Worm (Caenorhabditis elegans) whole organism, mixed stage, embryonic: ENCODE measurements around the gene F28H6.8.

Experiments used
- M03D4.4 ChIP-seq: sonication (generic microtip); optimal IDR thresholded peaks from 2 replicates; lab custom pipeline; 2017; ENCODE audit warnings: mild to moderate bottlenecking, missing genetic modification characterization, missing compliant biosample characterization
- blmp-1 ChIP-seq: fragments of 150-350 bp; optimal IDR thresholded peaks from 2 replicates; lab custom pipeline; 2014; ENCODE audit warnings: missing biosample characterization, missing genetic modification characterization
- ceh-39 ChIP-seq: fragments of 150-350 bp; optimal IDR thresholded peaks from 2 replicates; lab custom pipeline; 2014; ENCODE audit warnings: missing biosample characterization, missing genetic modification characterization
- ceh-43 ChIP-seq: fragments of 200-800 bp; sonication (Bioruptor generic); optimal IDR thresholded peaks from 2 replicates; lab custom pipeline; 2018; ENCODE audit warnings: mild to moderate bottlenecking, missing genetic modification characterization, moderate library complexity, missing compliant biosample characterization
- ces-1 ChIP-seq: fragments of 150-350 bp; optimal IDR thresholded peaks from 2 replicates; lab custom pipeline; 2014; ENCODE audit warnings: missing biosample characterization, missing genetic modification reagents, missing genetic modification characterization
- cnd-1 ChIP-seq: fragments of 200-800 bp; sonication (Bioruptor generic); optimal IDR thresholded peaks from 2 replicates; lab custom pipeline; 2018; ENCODE audit warnings: mild to moderate bottlenecking, missing genetic modification characterization, missing compliant biosample characterization
- drap-1 ChIP-seq: fragments of 200-800 bp; sonication (Bioruptor generic); optimal IDR thresholded peaks from 3 replicates; lab custom pipeline; 2018; ENCODE audit warnings: mild to moderate bottlenecking, missing genetic modification characterization, missing compliant biosample characterization
- elt-1 ChIP-seq: sonication (generic microtip); optimal IDR thresholded peaks from 2 replicates; lab custom pipeline; 2017; ENCODE audit warnings: missing genetic modification characterization, mild to moderate bottlenecking, missing compliant biosample characterization, antibody characterized with exemption, moderate library complexity, borderline replicate concordance; ENCODE audit not compliant: insufficient read depth
- flh-1 ChIP-seq: fragments of 200-800 bp; sonication (Bioruptor generic); optimal IDR thresholded peaks from 2 replicates; lab custom pipeline; 2018; ENCODE audit warnings: mild to moderate bottlenecking, missing genetic modification characterization, moderate library complexity, missing compliant biosample characterization
- ham-2 ChIP-seq: fragments of 200-800 bp; sonication (Bioruptor generic); optimal IDR thresholded peaks from 2 replicates; lab custom pipeline; 2018; ENCODE audit warnings: mild to moderate bottlenecking, missing genetic modification characterization, missing compliant biosample characterization
- lin-13 ChIP-seq: fragments of 150-350 bp; optimal IDR thresholded peaks from 2 replicates; lab custom pipeline; 2014; ENCODE audit warnings: missing biosample characterization, missing genetic modification characterization
- lin-32 ChIP-seq: fragments of 200-800 bp; sonication (Bioruptor generic); optimal IDR thresholded peaks from 2 replicates; lab custom pipeline; 2018; ENCODE audit warnings: mild to moderate bottlenecking, missing genetic modification characterization, missing compliant biosample characterization
- lsy-2 ChIP-seq: fragments of 150-350 bp; optimal IDR thresholded peaks from 2 replicates; lab custom pipeline; 2014; ENCODE audit warnings: missing biosample characterization, missing genetic modification characterization
- mab-5 ChIP-seq: fragments of 150-350 bp; optimal IDR thresholded peaks from 2 replicates; lab custom pipeline; 2014; ENCODE audit warnings: missing biosample characterization, missing genetic modification characterization
- mep-1 ChIP-seq: fragments of 150-350 bp; optimal IDR thresholded peaks from 2 replicates; lab custom pipeline; 2017; ENCODE audit warnings: missing biosample characterization, missing genetic modification reagents, missing genetic modification characterization, inconsistent platforms
- nhr-12 ChIP-seq: fragments of 150-350 bp; optimal IDR thresholded peaks from 2 replicates; lab custom pipeline; 2014; ENCODE audit warnings: missing biosample characterization, missing genetic modification characterization
- nhr-2 ChIP-seq: fragments of 150-350 bp; optimal IDR thresholded peaks from 2 replicates; lab custom pipeline; 2014; ENCODE audit warnings: missing biosample characterization, missing genetic modification characterization
- nhr-237 ChIP-seq: fragments of 150-350 bp; optimal IDR thresholded peaks from 2 replicates; lab custom pipeline; 2014; ENCODE audit warnings: missing biosample characterization, missing genetic modification characterization
- nhr-28 ChIP-seq: fragments of 150-350 bp; optimal IDR thresholded peaks from 2 replicates; lab custom pipeline; 2014; ENCODE audit warnings: missing biosample characterization, missing genetic modification characterization
- nhr-76 ChIP-seq: sonication (generic microtip); optimal IDR thresholded peaks from 2 replicates; lab custom pipeline; 2017; ENCODE audit warnings: missing biosample characterization, missing genetic modification characterization
- pha-4 ChIP-seq: fragments of 150-350 bp; optimal IDR thresholded peaks from 2 replicates; lab custom pipeline; 2018; ENCODE audit warnings: missing biosample characterization, missing genetic modification reagents, missing genetic modification characterization
- sem-2 ChIP-seq: fragments of 200-800 bp; sonication (Bioruptor generic); optimal IDR thresholded peaks from 2 replicates; lab custom pipeline; 2018; ENCODE audit warnings: mild to moderate bottlenecking, missing genetic modification characterization, missing compliant biosample characterization
- snpc-4 ChIP-seq: fragments of 150-350 bp; optimal IDR thresholded peaks from 2 replicates; lab custom pipeline; 2014; ENCODE audit warnings: missing biosample characterization, missing genetic modification characterization
- sptf-1 ChIP-seq: sonication (generic microtip); optimal IDR thresholded peaks from 2 replicates; lab custom pipeline; 2017; ENCODE audit warnings: mild to moderate bottlenecking, missing genetic modification characterization, moderate library complexity, missing compliant biosample characterization
- tbx-8 ChIP-seq: fragments of 200-800 bp; sonication (Bioruptor generic); optimal IDR thresholded peaks from 2 replicates; lab custom pipeline; 2018; ENCODE audit warnings: mild to moderate bottlenecking, missing genetic modification characterization, moderate library complexity, missing compliant biosample characterization
- unc-120 ChIP-seq: sonication (generic microtip); optimal IDR thresholded peaks from 2 replicates; lab custom pipeline; 2017; ENCODE audit warnings: missing genetic modification characterization, missing compliant biosample characterization; ENCODE audit not compliant: poor library complexity, severe bottlenecking
- unc-39 ChIP-seq: fragments of 150-350 bp; optimal IDR thresholded peaks from 2 replicates; lab custom pipeline; 2014; ENCODE audit warnings: missing biosample characterization, missing genetic modification characterization
- unc-62 ChIP-seq: fragments of 150-350 bp; optimal IDR thresholded peaks from 2 replicates; lab custom pipeline; 2014; ENCODE audit warnings: missing biosample characterization, missing genetic modification reagents, missing genetic modification characterization
- ztf-11 ChIP-seq: fragments of 150-350 bp; optimal IDR thresholded peaks from 2 replicates; lab custom pipeline; 2014; ENCODE audit warnings: missing biosample characterization, missing genetic modification characterization

The F28H6.8 gene

ce11 chrX:14156913-14157312 lies 22.8 kb upstream of the F28H6.8 start, which contains the start of gene ceh-90:
Gene ceh-90, minus strand, starts transcription at chrX:14157013.
- TF ChIP-seq lsy-2 (tag; lab: Kevin White, UChicago): no peak
- TF ChIP-seq pha-4 (tag; lab: Kevin White, UChicago): no peak
- no peak for TF ChIP-seq nhr-237
- TF ChIP-seq snpc-4 (tag; lab: Kevin White, UChicago): no peak
- no peak for TF ChIP-seq nhr-76 (tag; lab: Kevin White, UChicago)
- no peak for TF ChIP-seq M03D4.4 (tag; lab: Kevin White, UChicago)
- TF ChIP-seq lin-13: no peak
- no peak for TF ChIP-seq unc-62 (GFP tag; lab: Kevin White, UChicago)
- no peak for TF ChIP-seq unc-120 (tag; lab: Kevin White, UChicago)
- no peak for TF ChIP-seq unc-39 (tag; lab: Kevin White, UChicago)
- TF ChIP-seq flh-1 (GFP tag; lab: Kevin White, UChicago): no peak
- no peak for TF ChIP-seq sptf-1 (tag; lab: Kevin White, UChicago)
- TF ChIP-seq ceh-43 (GFP tag; lab: Kevin White, UChicago): no peak
- TF ChIP-seq, all 35 proteins: peak for 0

ce11 chrX:14152644-14153043 lies 18.5 kb upstream of the F28H6.8 start:
- no peak for TF ChIP-seq mab-5 (tag; lab: Kevin White, UChicago)
- no peak for TF ChIP-seq sem-2 (GFP tag; lab: Kevin White, UChicago)
- no peak for TF ChIP-seq blmp-1 (tag; lab: Kevin White, UChicago)
- no peak for TF ChIP-seq ztf-11 (tag; lab: Kevin White, UChicago)
- no peak for TF ChIP-seq unc-39 (tag; lab: Kevin White, UChicago)
- no peak for TF ChIP-seq drap-1 (GFP tag; lab: Kevin White, UChicago)
- TF ChIP-seq ham-2 (GFP tag; lab: Kevin White, UChicago): no peak
- TF ChIP-seq snpc-4 (tag; lab: Kevin White, UChicago): no peak
- TF ChIP-seq nhr-28 (tag; lab: Kevin White, UChicago): no peak
- TF ChIP-seq cnd-1 (tag; lab: Kevin White, UChicago): no peak
- TF ChIP-seq tbx-8: no peak
- TF ChIP-seq sptf-1 (tag; lab: Kevin White, UChicago): no peak
- no peak for TF ChIP-seq elt-1

ce11 chrX:14147400-14147799 lies 13.3 kb upstream of the F28H6.8 start, which contains the start of gene akt-2:
Gene akt-2, plus strand, starts transcription at chrX:14147700.
- no peak for TF ChIP-seq nhr-76 (tag; lab: Kevin White, UChicago)
- no peak for TF ChIP-seq ceh-43 (GFP tag; lab: Kevin White, UChicago)
- no peak for TF ChIP-seq flh-1 (GFP tag; lab: Kevin White, UChicago)

ce11 chrX:14146740-14147140 lies 12.6 kb upstream of the F28H6.8 start:
- TF ChIP-seq unc-120 (tag; lab: Kevin White, UChicago): peak; percentile 69
- peak; percentile 18 for TF ChIP-seq mep-1
- TF ChIP-seq ces-1 (GFP tag; lab: Kevin White, UChicago): peak; percentile 22
- TF ChIP-seq elt-1: no peak
- peak; percentile 55 for TF ChIP-seq nhr-237
- TF ChIP-seq pha-4 (tag; lab: Kevin White, UChicago): peak; percentile 37

ce11 chrX:14145634-14146033 lies 11.5 kb upstream of the F28H6.8 start:
- TF ChIP-seq sem-2 (GFP tag; lab: Kevin White, UChicago) (no peak), mab-5 (tag; lab: Kevin White, UChicago) (no peak), M03D4.4 (tag; lab: Kevin White, UChicago) (no peak), lin-13 (no peak), nhr-76 (tag; lab: Kevin White, UChicago) (no peak), nhr-12 (no peak), nhr-28 (tag; lab: Kevin White, UChicago) (no peak), ceh-43 (GFP tag; lab: Kevin White, UChicago) (no peak), tbx-8 (no peak), ztf-11 (tag; lab: Kevin White, UChicago) (no peak)

- TF ChIP-seq nhr-2 (tag; lab: Kevin White, UChicago) (no peak), ceh-39 (no peak), unc-120 (tag; lab: Kevin White, UChicago) (no peak), mab-5 (tag; lab: Kevin White, UChicago) (no peak), elt-1 (no peak), lin-32 (GFP tag; lab: Kevin White, UChicago) (no peak), lsy-2 (tag; lab: Kevin White, UChicago) (no peak), ham-2 (GFP tag; lab: Kevin White, UChicago) (no peak)
Measured at ce11 chrX:14141896-14142392, 7.8 kb upstream of the F28H6.8 start, which contains the start of gene ceh-89. Gene ceh-89, plus strand, starts transcription at chrX:14141946.
